Fruit fly (Drosophila melanogaster) whole organism, prepupa: Measurements from ENCODE around the gene Rel.
A peak's percentile ranks its signal among the peaks of the same experiment; 100 is the strongest.

Experiments used
- Blimp-1 ChIP-seq: fragments of 200-800 bp; sonication (Bioruptor generic); optimal IDR thresholded peaks from 3 replicates; lab custom pipeline; 2017; ENCODE audit warnings: missing biosample characterization, missing genetic modification characterization, mild to moderate bottlenecking, moderate library complexity, missing genetic modification reagents
- CG10669 ChIP-seq: fragments of 200-800 bp; sonication (Bioruptor generic); optimal IDR thresholded peaks from 3 replicates; lab custom pipeline; 2018; ENCODE audit warnings: missing biosample characterization, mild to moderate bottlenecking, missing genetic modification characterization, moderate library complexity
- CG11294 ChIP-seq: fragments of 200-800 bp; sonication (Bioruptor generic); IDR thresholded peaks from 2 replicates; pipeline ENCODE4 v1.3.6; 2022; ENCODE audit warnings: missing biosample characterization, missing genetic modification characterization
- CG11762 ChIP-seq: fragments of 200-800 bp; sonication (Bioruptor generic); optimal IDR thresholded peaks from 3 replicates; lab custom pipeline; 2016; ENCODE audit warnings: missing biosample characterization, missing genetic modification characterization; ENCODE audit not compliant: insufficient read depth
- CG11902 ChIP-seq: fragments of 200-800 bp; sonication (Bioruptor generic); optimal IDR thresholded peaks from 3 replicates; lab custom pipeline; 2016; ENCODE audit warnings: missing biosample characterization, missing genetic modification characterization
- CG1621 ChIP-seq: fragments of 200-800 bp; sonication (Bioruptor generic); optimal IDR thresholded peaks from 3 replicates; lab custom pipeline; 2018; ENCODE audit warnings: missing biosample characterization, mild to moderate bottlenecking, missing genetic modification characterization
- CG16779 ChIP-seq: fragments of 200-800 bp; sonication (Bioruptor generic); optimal IDR thresholded peaks from 3 replicates; lab custom pipeline; 2017; ENCODE audit warnings: missing biosample characterization, mild to moderate bottlenecking, missing genetic modification characterization
- CG3032 ChIP-seq: fragments of 200-800 bp; optimal IDR thresholded peaks from 2 replicates; lab custom pipeline; 2019; ENCODE audit warnings: missing biosample characterization, mild to moderate bottlenecking, missing genetic modification characterization, moderate library complexity
- CG31627 ChIP-seq: fragments of 200-800 bp; sonication (Bioruptor generic); optimal IDR thresholded peaks from 3 replicates; lab custom pipeline; 2016; ENCODE audit warnings: missing biosample characterization, missing genetic modification characterization
- CG34406 ChIP-seq: fragments of 200-800 bp; sonication (Bioruptor generic); optimal IDR thresholded peaks from 3 replicates; lab custom pipeline; 2016; ENCODE audit warnings: missing biosample characterization, missing genetic modification characterization
- CG3919 ChIP-seq: fragments of 200-800 bp; sonication (Bioruptor generic); optimal IDR thresholded peaks from 3 replicates; lab custom pipeline; 2016; ENCODE audit warnings: missing biosample characterization, missing genetic modification characterization
- CG6163 ChIP-seq: fragments of 200-800 bp; sonication (Bioruptor generic); IDR thresholded peaks from 3 replicates; pipeline ENCODE4 v1.3.6; 2022; ENCODE audit warnings: missing biosample characterization, missing genetic modification characterization
- CG6792 ChIP-seq: fragments of 200-800 bp; sonication (Bioruptor generic); optimal IDR thresholded peaks from 3 replicates; lab custom pipeline; 2016; ENCODE audit warnings: missing biosample characterization, missing genetic modification characterization
- CG6808 ChIP-seq: fragments of 200-800 bp; sonication (Bioruptor generic); optimal IDR thresholded peaks from 3 replicates; lab custom pipeline; 2017; ENCODE audit warnings: missing biosample characterization, missing genetic modification characterization, mild to moderate bottlenecking, moderate library complexity, missing genetic modification reagents
- CG7368 ChIP-seq: fragments of 200-800 bp; sonication (Bioruptor generic); optimal IDR thresholded peaks from 3 replicates; lab custom pipeline; 2016; ENCODE audit warnings: missing biosample characterization, missing genetic modification characterization
- CG8119 ChIP-seq: fragments of 200-800 bp; sonication (Bioruptor generic); IDR thresholded peaks from 3 replicates; pipeline ENCODE4 v1.3.6; 2022; ENCODE audit warnings: missing biosample characterization, missing genetic modification characterization
- CG8319 ChIP-seq: fragments of 200-800 bp; sonication (Bioruptor generic); optimal IDR thresholded peaks from 3 replicates; lab custom pipeline; 2016; ENCODE audit warnings: missing biosample characterization, missing genetic modification characterization
- CG8632 ChIP-seq: fragments of 200-800 bp; sonication (Bioruptor generic); optimal IDR thresholded peaks from 3 replicates; lab custom pipeline; 2016; ENCODE audit warnings: missing biosample characterization, missing genetic modification characterization
- Eip78C ChIP-seq: fragments of 200-800 bp; sonication (Bioruptor generic); peaks from one replicate; lab custom pipeline; 2016; ENCODE audit warnings: missing biosample characterization, missing genetic modification characterization
- Eip93F ChIP-seq: fragments of 200-800 bp; sonication (Bioruptor generic); optimal IDR thresholded peaks from 2 replicates; lab custom pipeline; 2016; ENCODE audit warnings: missing biosample characterization, mild to moderate bottlenecking, missing genetic modification characterization
- Ets21C ChIP-seq: fragments of 200-800 bp; sonication (Bioruptor generic); optimal IDR thresholded peaks from 3 replicates; lab custom pipeline; 2016; ENCODE audit warnings: missing biosample characterization, missing genetic modification characterization
- Ets96B ChIP-seq: fragments of 200-800 bp; optimal IDR thresholded peaks from 2 replicates; lab custom pipeline; 2019; ENCODE audit warnings: missing biosample characterization, mild to moderate bottlenecking, missing genetic modification characterization, moderate library complexity
- Gug ChIP-seq: fragments of 200-800 bp; sonication (Bioruptor generic); IDR thresholded peaks from 2 replicates; pipeline ENCODE4 v1.3.6; 2022; ENCODE audit warnings: missing biosample characterization, missing genetic modification characterization
- Hr38 ChIP-seq: sonication (Bioruptor generic); optimal IDR thresholded peaks from 2 replicates; lab custom pipeline; 2016; ENCODE audit warnings: missing biosample characterization, missing genetic modification characterization
- Hr39 ChIP-seq: fragments of 200-800 bp; sonication (Bioruptor generic); optimal IDR thresholded peaks from 2 replicates; lab custom pipeline; 2016; ENCODE audit warnings: missing biosample characterization, missing genetic modification characterization
- Hr4 ChIP-seq: fragments of 200-800 bp; sonication (Bioruptor generic); optimal IDR thresholded peaks from 3 replicates; lab custom pipeline; 2016; ENCODE audit warnings: missing biosample characterization, missing genetic modification characterization
- Lpt ChIP-seq: fragments of 200-800 bp; sonication (Bioruptor generic); optimal IDR thresholded peaks from 3 replicates; lab custom pipeline; 2016; ENCODE audit warnings: missing biosample characterization, missing genetic modification characterization
- OdsH ChIP-seq: fragments of 200-800 bp; sonication (Bioruptor generic); optimal IDR thresholded peaks from 3 replicates; lab custom pipeline; 2016; ENCODE audit warnings: missing biosample characterization, missing genetic modification characterization
- Smox ChIP-seq: fragments of 200-800 bp; sonication (Bioruptor generic); optimal IDR thresholded peaks from 3 replicates; lab custom pipeline; 2016; ENCODE audit warnings: missing biosample characterization, missing genetic modification characterization
- Sox102F ChIP-seq: fragments of 200-800 bp; sonication (Bioruptor generic); optimal IDR thresholded peaks from 2 replicates; lab custom pipeline; 2016; ENCODE audit warnings: missing biosample characterization, mild to moderate bottlenecking, missing genetic modification characterization
- Sox14 ChIP-seq: fragments of 200-800 bp; sonication (Bioruptor generic); optimal IDR thresholded peaks from 3 replicates; lab custom pipeline; 2016; ENCODE audit warnings: missing biosample characterization, missing genetic modification characterization
- Sox15 ChIP-seq: fragments of 200-800 bp; sonication (Bioruptor generic); optimal IDR thresholded peaks from 3 replicates; lab custom pipeline; 2016; ENCODE audit warnings: missing biosample characterization, missing genetic modification characterization
- dsx ChIP-seq: fragments of 200-800 bp; optimal IDR thresholded peaks from 3 replicates; lab custom pipeline; 2019; ENCODE audit warnings: missing biosample characterization, mild to moderate bottlenecking, missing genetic modification characterization, moderate library complexity; ENCODE audit not compliant: poor library complexity, severe bottlenecking
- eg ChIP-seq: fragments of 200-800 bp; sonication (Bioruptor generic); IDR thresholded peaks from 3 replicates; pipeline ENCODE4 v1.3.6; 2022; ENCODE audit warnings: missing biosample characterization, missing genetic modification characterization
- esn ChIP-seq: fragments of 200-800 bp; sonication (Bioruptor generic); optimal IDR thresholded peaks from 2 replicates; lab custom pipeline; 2016; ENCODE audit warnings: missing biosample characterization, mild to moderate bottlenecking, missing genetic modification characterization, moderate library complexity
- fd59A ChIP-seq: fragments of 200-800 bp; sonication (Bioruptor generic); optimal IDR thresholded peaks from 2 replicates; lab custom pipeline; 2017; ENCODE audit warnings: missing biosample characterization, mild to moderate bottlenecking, missing genetic modification characterization, missing genetic modification reagents
- fd85E ChIP-seq: fragments of 200-800 bp; sonication (Bioruptor generic); optimal IDR thresholded peaks from 3 replicates; lab custom pipeline; 2016; ENCODE audit warnings: missing biosample characterization, missing genetic modification characterization
- lz ChIP-seq: fragments of 200-800 bp; sonication (Bioruptor generic); optimal IDR thresholded peaks from 3 replicates; lab custom pipeline; 2016; ENCODE audit warnings: missing biosample characterization, missing genetic modification characterization
- net ChIP-seq: fragments of 200-800 bp; sonication (Bioruptor generic); optimal IDR thresholded peaks from 3 replicates; lab custom pipeline; 2016; ENCODE audit warnings: missing biosample characterization, missing genetic modification characterization
- pdm3 ChIP-seq: fragments of 200-800 bp; sonication (Bioruptor generic); optimal IDR thresholded peaks from 3 replicates; lab custom pipeline; 2016; ENCODE audit warnings: missing biosample characterization, missing genetic modification characterization
- salr ChIP-seq, 2 experiments: fragments of 200-800 bp; sonication (Bioruptor generic); optimal IDR thresholded peaks; 3 replicates each; lab custom pipeline; 2016 to 2018; ENCODE audit warnings: missing biosample characterization in 2 of 2, missing genetic modification characterization in 2 of 2, mild to moderate bottlenecking in 1 of 2
- spab ChIP-seq: fragments of 200-800 bp; sonication (Bioruptor generic); optimal IDR thresholded peaks from 2 replicates; lab custom pipeline; 2017; ENCODE audit warnings: missing biosample characterization, mild to moderate bottlenecking, missing genetic modification characterization, missing genetic modification reagents
- ss ChIP-seq, 2 experiments: fragments of 200-800 bp; sonication (Bioruptor generic); optimal IDR thresholded peaks; 2 replicates in 1 of 2; 3 replicates in 1 of 2; lab custom pipeline; 2017 to 2018; ENCODE audit warnings: mild to moderate bottlenecking in 2 of 2, missing biosample characterization in 2 of 2, missing genetic modification characterization in 2 of 2, moderate library complexity in 1 of 2
- svp ChIP-seq: fragments of 200-800 bp; sonication (Bioruptor generic); peaks from one replicate; lab custom pipeline; 2016; ENCODE audit warnings: missing biosample characterization, missing genetic modification characterization
- vri ChIP-seq: fragments of 200-800 bp; sonication (Bioruptor generic); optimal IDR thresholded peaks from 3 replicates; lab custom pipeline; 2016; ENCODE audit warnings: missing biosample characterization, mild to moderate bottlenecking, missing genetic modification characterization

The Rel gene

DNA sequence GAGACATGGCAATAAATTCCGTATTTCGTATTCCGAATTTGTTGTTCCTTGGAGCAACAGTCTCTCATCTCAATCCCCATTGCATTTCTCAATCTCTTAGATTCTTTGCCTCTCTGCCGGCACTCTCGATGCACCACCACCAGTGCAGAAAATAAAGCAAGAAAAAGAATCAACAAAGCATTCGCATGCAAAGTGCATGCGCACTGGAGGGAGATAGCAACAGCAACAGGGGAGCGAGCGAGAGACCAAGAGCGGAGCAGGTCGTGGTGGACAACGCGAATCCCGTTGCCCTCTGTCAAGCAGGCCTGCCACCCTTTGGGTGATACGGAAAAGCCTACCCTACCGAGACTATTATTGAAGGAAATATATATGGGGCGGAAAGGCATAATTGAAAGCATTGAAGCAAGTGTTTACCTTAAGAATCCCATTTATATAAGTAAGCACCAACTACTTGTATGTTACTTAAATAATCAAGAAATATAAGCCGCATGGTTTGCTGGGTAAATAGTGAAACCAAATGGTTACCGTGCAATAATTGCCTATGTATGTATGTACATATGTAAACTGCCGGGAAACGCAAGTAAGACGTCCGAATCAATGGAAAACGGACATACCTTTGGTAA is 8.7 kb upstream of the Rel start (continued):
- TF ChIP-seq Blimp-1 (GFP tag; lab: Kevin White, UChicago) (peak; percentile 34), Ets21C (GFP tag; lab: Kevin White, UChicago) (no peak), CG3032 (tag; lab: Kevin White, UChicago) (peak; percentile 59), pdm3 (no peak), CG11294 (GFP tag; lab: Robert Waterston, UW) (no peak), OdsH (GFP tag; lab: Kevin White, UChicago) (peak; percentile 6), CG6163 (GFP tag; lab: Robert Waterston, UW) (no peak), CG10669 (GFP tag; lab: Kevin White, UChicago) (peak; percentile 59), CG1621 (tag; lab: Kevin White, UChicago) (peak; percentile 74), salr (GFP tag; optimal IDR thresholded peaks at IDR 0.05; lab: Kevin White, UChicago) (peak in 1 of 2 experiments; percentile 59), Sox15 (GFP tag; lab: Kevin White, UChicago) (no peak), CG3919 (GFP tag; lab: Kevin White, UChicago) (peak; percentile 35), lz (GFP tag; lab: Kevin White, UChicago) (no peak)

DNA sequence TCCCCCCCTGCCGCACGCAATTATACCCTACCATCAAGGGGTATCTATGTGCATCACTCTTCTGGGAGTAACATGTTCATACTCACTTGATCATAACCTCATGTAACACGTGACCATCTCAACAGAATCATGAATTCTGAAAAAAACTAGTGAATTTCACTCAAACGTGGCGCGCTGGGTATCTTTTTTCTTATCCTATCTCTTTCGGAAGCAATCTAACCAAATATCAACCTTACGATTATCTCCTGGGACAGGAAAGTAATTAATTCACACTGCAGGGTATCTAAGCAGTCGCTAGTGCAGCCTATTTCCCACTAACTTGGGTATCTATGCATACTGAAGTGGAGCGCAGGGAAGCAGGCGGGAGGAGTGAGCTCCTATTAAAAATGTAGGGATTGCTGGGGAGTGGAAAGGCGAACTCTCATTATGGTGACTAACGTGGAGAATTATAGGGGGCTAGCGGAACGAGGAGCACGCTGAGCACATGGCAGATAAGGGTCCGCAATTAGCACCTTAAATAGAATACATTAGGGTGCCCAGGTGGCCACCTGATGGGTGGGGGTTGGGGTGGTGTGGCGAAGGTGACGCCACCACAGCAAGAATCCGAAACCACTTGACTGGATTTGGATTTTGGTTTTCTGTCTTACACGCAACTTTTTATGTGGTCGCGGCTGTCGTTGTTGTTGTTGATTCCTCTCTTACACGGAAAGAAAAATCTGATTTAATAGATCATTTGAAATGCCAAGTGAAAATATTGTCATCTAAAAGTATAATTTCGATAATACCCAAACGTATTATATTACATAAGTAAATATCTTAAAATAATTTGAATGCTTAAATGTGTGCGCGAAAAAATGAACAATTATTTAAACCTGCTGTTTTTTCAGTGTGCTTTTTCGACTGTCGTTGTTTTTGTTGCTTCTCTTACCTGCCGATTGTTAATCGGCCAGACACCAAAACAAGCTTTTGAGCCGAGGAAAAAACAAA is 7.6 kb upstream of the Rel start:
- no peak for TF ChIP-seq CG8119
- peak; percentile 90 for TF ChIP-seq CG34406 (GFP tag; lab: Kevin White, UChicago)
- TF ChIP-seq CG1621 (tag; lab: Kevin White, UChicago): peak; percentile 54
- TF ChIP-seq CG31627: peak; percentile 89
- TF ChIP-seq vri (GFP tag; lab: Kevin White, UChicago): peak; percentile 94
- peak; percentile 70 for TF ChIP-seq fd59A (GFP tag; lab: Kevin White, UChicago)
- peak; percentile 80 for TF ChIP-seq Sox15 (GFP tag; lab: Kevin White, UChicago)
- TF ChIP-seq fd85E (GFP tag; lab: Kevin White, UChicago): peak; percentile 69
- TF ChIP-seq CG11902: peak; percentile 81
- TF ChIP-seq Ets21C (GFP tag; lab: Kevin White, UChicago): peak; percentile 76
- TF ChIP-seq svp (GFP tag; lab: Kevin White, UChicago): peak; percentile 94
- peak; percentile 83 for TF ChIP-seq spab (GFP tag; lab: Kevin White, UChicago)
- TF ChIP-seq CG11762 (GFP tag; lab: Kevin White, UChicago): peak; percentile 80
- TF ChIP-seq Ets96B (tag; lab: Kevin White, UChicago): peak; percentile 89
- TF ChIP-seq CG7368 (GFP tag; lab: Kevin White, UChicago): peak; percentile 79
- TF ChIP-seq Hr4: peak; percentile 80
- TF ChIP-seq Smox: peak; percentile 93
- TF ChIP-seq CG6792: peak; percentile 86
- peak; percentile 84 to 87 for TF ChIP-seq ss (GFP tag; optimal IDR thresholded peaks at IDR 0.05; lab: Kevin White, UChicago)
- peak; percentile 87 for TF ChIP-seq net (GFP tag; lab: Kevin White, UChicago)
- TF ChIP-seq esn: peak; percentile 94
- peak; percentile 90 for TF ChIP-seq CG8632 (GFP tag; lab: Kevin White, UChicago)
- TF ChIP-seq CG3032 (tag; lab: Kevin White, UChicago): peak; percentile 90
- TF ChIP-seq Hr39 (GFP tag; lab: Kevin White, UChicago): peak; percentile 88
- TF ChIP-seq salr (GFP tag; optimal IDR thresholded peaks at IDR 0.05; lab: Kevin White, UChicago): peak; percentile 47 to 79
- no peak for TF ChIP-seq eg (GFP tag; lab: Robert Waterston, UW)
- TF ChIP-seq CG16779 (tag; lab: Kevin White, UChicago): peak; percentile 78
- TF ChIP-seq Sox102F: peak; percentile 90
- TF ChIP-seq Gug (GFP tag; lab: Robert Waterston, UW): no peak
- peak; percentile 84 for TF ChIP-seq Sox14 (GFP tag; lab: Kevin White, UChicago)
- TF ChIP-seq Eip93F (GFP tag; lab: Kevin White, UChicago): peak; percentile 89
- no peak for TF ChIP-seq Hr38
- peak; percentile 99 for TF ChIP-seq Eip78C (GFP tag; lab: Kevin White, UChicago)
- peak; percentile 68 for TF ChIP-seq CG8319 (GFP tag; lab: Kevin White, UChicago)
- TF ChIP-seq Blimp-1 (GFP tag; lab: Kevin White, UChicago): peak; percentile 72
- peak; percentile 93 for TF ChIP-seq dsx (GFP tag; lab: Kevin White, UChicago)
- TF ChIP-seq CG6808 (GFP tag; lab: Kevin White, UChicago): peak; percentile 89
- peak; percentile 66 for TF ChIP-seq Lpt
